Worm (Caenorhabditis elegans) whole organism, young adult: ENCODE results near the gene vglu-3.

ENCODE experiments used
- rcor-1 ChIP-seq: fragments of 200-800 bp; sonication (Bioruptor generic); IDR thresholded peaks from 2 replicates; pipeline ENCODE4 v1.3.6; 2022; ENCODE audit warnings: missing genetic modification reagents, missing genetic modification characterization, missing compliant biosample characterization
- xnd-1 ChIP-seq: sonication (generic microtip); optimal IDR thresholded peaks from 2 replicates; lab custom pipeline; 2016; ENCODE audit warnings: missing genotype, missing genetic modification reagents, missing genetic modification characterization, missing compliant biosample characterization

ce11 chrIII:10261256-10261655, 38.9 kb upstream of the vglu-3 start:
- TF ChIP-seq rcor-1 (GFP tag; lab: Robert Waterston, UW) (no peak), xnd-1 (no peak)
